Worm (Caenorhabditis elegans) whole organism, L4 larva: ENCODE measurements around the gene swan-1.

Experiments used
- dve-1 ChIP-seq: sonication (generic microtip); optimal IDR thresholded peaks from 2 replicates; lab custom pipeline; 2017; ENCODE audit warnings: antibody characterized with exemption, mild to moderate bottlenecking, missing genetic modification characterization, missing compliant biosample characterization; ENCODE audit not compliant: insufficient read depth
- nhr-11 ChIP-seq: fragments of 150-350 bp; optimal IDR thresholded peaks from 2 replicates; lab custom pipeline; 2014; ENCODE audit warnings: missing biosample characterization, missing genetic modification characterization
- nhr-6 ChIP-seq: fragments of 150-350 bp; optimal IDR thresholded peaks from 2 replicates; lab custom pipeline; 2014; ENCODE audit warnings: missing biosample characterization, missing genetic modification characterization

- no peak for TF ChIP-seq dve-1 (tag; lab: Kevin White, UChicago)
- no peak for TF ChIP-seq nhr-11 (tag; lab: Kevin White, UChicago)
- TF ChIP-seq nhr-6 (tag; lab: Kevin White, UChicago) = no peak
Measured at ce11 chrV:13850170-13850569, 43.1 kb upstream of the swan-1 start, which contains the start of gene hpx-2.
